Fruit fly (Drosophila melanogaster) whole organism, embryonic: ENCODE data around the gene Nthl1.

Source experiments
- Atf-2 ChIP-seq: fragments of 200-800 bp; sonication (Bioruptor generic); optimal IDR thresholded peaks from 2 replicates; lab custom pipeline; 2016; ENCODE audit warnings: missing biosample characterization, missing genetic modification characterization
- CG10959 ChIP-seq: fragments of 200-800 bp; sonication (Bioruptor generic); IDR thresholded peaks from 2 replicates; pipeline ENCODE4 v1.3.6; 2022; ENCODE audit warnings: missing biosample characterization, missing genetic modification characterization
- CG12155 ChIP-seq: fragments of 200-800 bp; sonication (Bioruptor generic); optimal IDR thresholded peaks from 3 replicates; lab custom pipeline; 2016; ENCODE audit warnings: missing biosample characterization, missing genetic modification characterization
- CG1529 ChIP-seq: fragments of 200-800 bp; sonication (Bioruptor generic); optimal IDR thresholded peaks from 3 replicates; lab custom pipeline; 2018; ENCODE audit warnings: missing biosample characterization, missing genetic modification characterization
- CG2129 ChIP-seq: fragments of 200-800 bp; sonication (Bioruptor generic); IDR thresholded peaks from 2 replicates; pipeline ENCODE4 v1.3.6; 2022; ENCODE audit warnings: missing biosample characterization, missing genetic modification characterization; ENCODE audit not compliant: partially characterized antibody
- CG42726 ChIP-seq: fragments of 200-800 bp; sonication (Bioruptor generic); IDR thresholded peaks from 2 replicates; pipeline ENCODE4 v1.3.6; 2022; ENCODE audit warnings: missing biosample characterization, missing genetic modification characterization; ENCODE audit not compliant: partially characterized antibody
- CTCF ChIP-seq: fragments of 200-800 bp; sonication (Bioruptor generic); optimal IDR thresholded peaks from 2 replicates; lab custom pipeline; 2017; ENCODE audit warnings: missing biosample characterization, mild to moderate bottlenecking, missing genetic modification characterization, moderate library complexity
- Dip3 ChIP-seq: fragments of 200-800 bp; sonication (Bioruptor generic); optimal IDR thresholded peaks from 3 replicates; lab custom pipeline; 2016; ENCODE audit warnings: missing biosample characterization, missing genetic modification characterization
- Dll ChIP-seq: fragments of 200-800 bp; sonication (Bioruptor generic); IDR thresholded peaks from 4 replicates; pipeline ENCODE4 v1.3.6; 2022; ENCODE audit warnings: missing biosample characterization, missing genetic modification characterization; ENCODE audit not compliant: partially characterized antibody
- TFAM ChIP-seq: fragments of 200-800 bp; sonication (Bioruptor generic); optimal IDR thresholded peaks from 2 replicates; lab custom pipeline; 2017; ENCODE audit warnings: missing biosample characterization, missing genetic modification characterization, inconsistent platforms
- cg ChIP-seq: fragments of 200-800 bp; sonication (Bioruptor generic); optimal IDR thresholded peaks from 3 replicates; lab custom pipeline; 2019; ENCODE audit warnings: missing biosample characterization, mild to moderate bottlenecking, missing genetic modification characterization, moderate library complexity
- hkb ChIP-seq, 2 experiments: fragments of 200-800 bp in 1 of 2; fragments of >200 bp in 1 of 2; sonication (Bioruptor generic) in 1 of 2; IDR thresholded peaks in 1 of 2; optimal IDR thresholded peaks in 1 of 2; 2 replicates each; pipeline versions ENCODE4 v1.3.6 to Lab custom; 2017 to 2022; ENCODE audit warnings: missing biosample characterization in 1 of 2, missing genetic modification characterization in 1 of 2
- jing ChIP-seq: fragments of 200-800 bp; sonication (Bioruptor generic); optimal IDR thresholded peaks from 2 replicates; lab custom pipeline; 2018; ENCODE audit warnings: missing biosample characterization, mild to moderate bottlenecking, missing genetic modification characterization
- tx ChIP-seq: fragments of 200-800 bp; sonication (Bioruptor generic); optimal IDR thresholded peaks from 2 replicates; lab custom pipeline; 2016; ENCODE audit warnings: missing biosample characterization, missing genetic modification characterization

DNA sequence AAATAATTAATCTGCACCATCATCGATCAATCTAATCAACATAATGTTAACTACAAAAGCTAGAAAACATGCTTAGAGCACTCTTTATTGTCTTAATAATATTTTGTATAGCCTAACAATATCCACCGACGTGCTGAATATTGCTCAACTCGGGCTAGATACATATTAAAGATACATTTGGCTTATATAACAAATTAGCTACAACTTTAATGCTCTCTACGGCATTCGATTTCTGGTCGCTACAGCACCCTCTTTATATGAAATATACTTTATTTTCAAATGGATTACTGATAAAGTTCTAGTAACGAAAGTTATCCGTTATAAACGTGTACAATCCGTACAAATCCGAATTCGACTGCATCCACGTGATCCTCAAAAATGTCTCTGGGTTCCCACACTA, 30.3 kb upstream of the Nthl1 start:
- no peak for TF ChIP-seq CG10959 (GFP tag; lab: Robert Waterston, UW)
- no peak for TF ChIP-seq CG42726 (GFP tag; lab: Robert Waterston, UW)
- no peak for TF ChIP-seq TFAM (GFP tag; lab: Kevin White, UChicago)
- TF ChIP-seq tx: no peak
- no peak for TF ChIP-seq CTCF (GFP tag; lab: Kevin White, UChicago)
- no peak for TF ChIP-seq hkb (optimal IDR thresholded peaks at IDR 0.05; lab: Kevin White, UChicago)
- no peak for TF ChIP-seq hkb (GFP tag; IDR thresholded peaks at IDR 0.05; lab: Robert Waterston, UW)
- no peak for TF ChIP-seq CG12155 (GFP tag; lab: Kevin White, UChicago)
- no peak for TF ChIP-seq Dll (GFP tag; lab: Robert Waterston, UW)
- TF ChIP-seq jing (GFP tag; lab: Kevin White, UChicago): no peak
- TF ChIP-seq Dip3: no peak
- no peak for TF ChIP-seq CG2129
- no peak for TF ChIP-seq Atf-2 (GFP tag; lab: Kevin White, UChicago)
- no peak for TF ChIP-seq CG1529
- TF ChIP-seq cg (GFP tag; lab: Kevin White, UChicago): no peak
